Fruit fly (Drosophila melanogaster): ENCODE data around the gene CG5880.

The CG5880 gene

dm6 chr3R:27135692-27136641, 19.4 kb downstream of the CG5880 start (continued):
- no peak for TF ChIP-seq CG15336 (GFP tag; IDR thresholded peaks at IDR 0.05)
- peak; percentile 22 for TF ChIP-seq topi (GFP tag; optimal IDR thresholded peaks at IDR 0.05)
- TF ChIP-seq pdm3 (GFP tag; optimal IDR thresholded peaks at IDR 0.05) = peak; percentile 55
- TF ChIP-seq Ets21C (GFP tag; optimal IDR thresholded peaks at IDR 0.05) = no peak
- TF ChIP-seq Hr38 (GFP tag; optimal IDR thresholded peaks at IDR 0.05) = no peak
- TF ChIP-seq spab (GFP tag; optimal IDR thresholded peaks at IDR 0.05) = peak; percentile 63
- TF ChIP-seq CG1621 (tag; optimal IDR thresholded peaks at IDR 0.05) = peak; percentile 54
- TF ChIP-seq Met (GFP tag; optimal IDR thresholded peaks at IDR 0.05) = peak; percentile 15
- peak; percentile 93 for TF ChIP-seq fkh (GFP tag; optimal IDR thresholded peaks at IDR 0.05)
- no peak for TF ChIP-seq CG8119 (GFP tag; IDR thresholded peaks at IDR 0.05)
- peak; percentile 72 for TF ChIP-seq CG8632 (GFP tag; optimal IDR thresholded peaks at IDR 0.05)
- TF ChIP-seq CG7368 (GFP tag; optimal IDR thresholded peaks at IDR 0.05) = peak; percentile 69
- peak; percentile 58 for TF ChIP-seq Smox (GFP tag; optimal IDR thresholded peaks at IDR 0.05)
- TF ChIP-seq Sox102F (GFP tag; optimal IDR thresholded peaks at IDR 0.05) = peak; percentile 49
- peak; percentile 92 for TF ChIP-seq Eip78C (GFP tag)
- peak; percentile 22 for TF ChIP-seq Blimp-1 (GFP tag; optimal IDR thresholded peaks at IDR 0.05)
- TF ChIP-seq Hr4 (GFP tag; optimal IDR thresholded peaks at IDR 0.05) = no peak
- TF ChIP-seq Gug (GFP tag; IDR thresholded peaks at IDR 0.05) = 0 out of 2 replicates have a peak, but pooled peaks have one; percentile 26
- TF ChIP-seq CG34406 (GFP tag; optimal IDR thresholded peaks at IDR 0.05) = peak; percentile 68
- peak; percentile 56 for TF ChIP-seq CG10631 (GFP tag; optimal IDR thresholded peaks at IDR 0.05)
- TF ChIP-seq Eip75B (GFP tag; optimal IDR thresholded peaks at IDR 0.05) = peak; percentile 59
- TF ChIP-seq salr (GFP tag; optimal IDR thresholded peaks at IDR 0.05) = peak; percentile 7 to 28
- TF ChIP-seq CG6792 (GFP tag; optimal IDR thresholded peaks at IDR 0.05) = peak; percentile 77
- TF ChIP-seq acj6 (GFP tag; optimal IDR thresholded peaks at IDR 0.05) = peak; percentile 48
- TF ChIP-seq ss (GFP tag; optimal IDR thresholded peaks at IDR 0.05) = peak; percentile 22 to 69
- peak; percentile 65 for TF ChIP-seq CG6808 (GFP tag; optimal IDR thresholded peaks at IDR 0.05)
- peak; percentile 41 for TF ChIP-seq achi (GFP tag; optimal IDR thresholded peaks at IDR 0.05)
- peak; percentile 63 for TF ChIP-seq CG3919 (GFP tag; optimal IDR thresholded peaks at IDR 0.05)
- peak; percentile 70 for TF ChIP-seq CG10669 (GFP tag; optimal IDR thresholded peaks at IDR 0.05)
- TF ChIP-seq OdsH (GFP tag; optimal IDR thresholded peaks at IDR 0.05) = peak; percentile 42
- peak; percentile 39 for TF ChIP-seq svp (GFP tag)
- peak; percentile 45 for TF ChIP-seq lz (GFP tag; optimal IDR thresholded peaks at IDR 0.05)
- no peak for TF ChIP-seq Hr39 (GFP tag; optimal IDR thresholded peaks at IDR 0.05)
- TF ChIP-seq Sox14 (GFP tag; optimal IDR thresholded peaks at IDR 0.05) = peak; percentile 6

- TF ChIP-seq CG8632 (GFP tag; optimal IDR thresholded peaks at IDR 0.05) = no peak
- TF ChIP-seq ss (GFP tag; optimal IDR thresholded peaks at IDR 0.05) = no peak
- no peak for TF ChIP-seq vri (GFP tag; optimal IDR thresholded peaks at IDR 0.05)
- TF ChIP-seq fkh (GFP tag; optimal IDR thresholded peaks at IDR 0.05) = peak; percentile 87
- no peak for TF ChIP-seq esn (GFP tag; optimal IDR thresholded peaks at IDR 0.05)
- TF ChIP-seq CG15336 (GFP tag; IDR thresholded peaks at IDR 0.05) = peak; percentile 31; the same call in 1 of the 2 replicates
- no peak for TF ChIP-seq CG10631 (GFP tag; optimal IDR thresholded peaks at IDR 0.05)
- TF ChIP-seq Hr39 (GFP tag; optimal IDR thresholded peaks at IDR 0.05) = no peak
- no peak for TF ChIP-seq CG6792 (GFP tag; optimal IDR thresholded peaks at IDR 0.05)
- no peak for TF ChIP-seq Hr4 (GFP tag; optimal IDR thresholded peaks at IDR 0.05)
- TF ChIP-seq Blimp-1 (GFP tag; optimal IDR thresholded peaks at IDR 0.05) = no peak
- peak; percentile 90 for TF ChIP-seq dsx (GFP tag; optimal IDR thresholded peaks at IDR 0.05; ENCODE audit: poor library complexity, severe bottlenecking)
- no peak for TF ChIP-seq CG32006 (GFP tag; optimal IDR thresholded peaks at IDR 0.05)
- TF ChIP-seq CG11762 (GFP tag; optimal IDR thresholded peaks at IDR 0.05; ENCODE audit: insufficient read depth) = no peak
- TF ChIP-seq lz (GFP tag; optimal IDR thresholded peaks at IDR 0.05) = no peak
- TF ChIP-seq eg (GFP tag; IDR thresholded peaks at IDR 0.05) = peak; percentile 13; the same call in 1 of the 3 replicates
- TF ChIP-seq CG10669 (GFP tag; optimal IDR thresholded peaks at IDR 0.05) = no peak
- TF ChIP-seq fd59A (GFP tag; optimal IDR thresholded peaks at IDR 0.05) = no peak
- TF ChIP-seq Ets96B (tag; optimal IDR thresholded peaks at IDR 0.05) = no peak
- TF ChIP-seq Sox14 (GFP tag; optimal IDR thresholded peaks at IDR 0.05) = no peak
- TF ChIP-seq Eip78C (GFP tag) = peak; percentile 30
- peak; percentile 24 for TF ChIP-seq CG6854 (GFP tag; optimal IDR thresholded peaks at IDR 0.05)
Measured at dm6 chr3R:27137914-27138323, 21.4 kb downstream of the CG5880 start.

Measured in whole organism, prepupa.